Worm (Caenorhabditis elegans): ENCODE measurements around the gene Y75D11A.3.
"Not testable (repeated sequence)": the region's sequence is repeated elsewhere in the genome, so short reads cannot be mapped to it uniquely, and the experiment has no call there.

Y75D11A.3 gene

ce11 chrX:1696879-1697278 is 49.1 kb downstream of the Y75D11A.3 start, which contains the start of gene C36C9.4:
Gene C36C9.4 (minus strand): TSS chrX:1696979.
- not testable (repeated sequence) for TF ChIP-seq pes-1 (GFP tag; IDR thresholded peaks at IDR 0.05); ceh-36 (tag; optimal IDR thresholded peaks at IDR 0.05); tbx-37 (GFP tag; conservative IDR thresholded peaks at IDR 0.05)

Data from whole organism, early embryonic.